Fruit fly (Drosophila melanogaster): ENCODE results near the gene Eip63E.

dm6 chr3L:3617252-3617651 lies 101.7 kb downstream of the Eip63E start:
- peak; percentile 71 for TF ChIP-seq CG11902 (GFP tag; optimal IDR thresholded peaks at IDR 0.05)
- TF ChIP-seq Gug (GFP tag; IDR thresholded peaks at IDR 0.05): peak; percentile 54; the same call in 1 of the 2 replicates
- TF ChIP-seq net (GFP tag; optimal IDR thresholded peaks at IDR 0.05): peak; percentile 76
- peak; percentile 80 for TF ChIP-seq Ets21C (GFP tag; optimal IDR thresholded peaks at IDR 0.05)
- TF ChIP-seq CG10669 (GFP tag; optimal IDR thresholded peaks at IDR 0.05): peak; percentile 78
- peak; percentile 80 for TF ChIP-seq CG1621 (tag; optimal IDR thresholded peaks at IDR 0.05)
- peak; percentile 59 for TF ChIP-seq Blimp-1 (GFP tag; optimal IDR thresholded peaks at IDR 0.05)
- peak; percentile 55 for TF ChIP-seq fkh (GFP tag; optimal IDR thresholded peaks at IDR 0.05)
- TF ChIP-seq Eip78C (GFP tag): peak; percentile 95
- TF ChIP-seq CG6276 (GFP tag; optimal IDR thresholded peaks at IDR 0.05): peak; percentile 38
- TF ChIP-seq pdm3 (GFP tag; optimal IDR thresholded peaks at IDR 0.05): peak; percentile 85
- TF ChIP-seq CG11294 (GFP tag; IDR thresholded peaks at IDR 0.05): peak; percentile 36; the same call in 1 of the 2 replicates
- TF ChIP-seq CG6792 (GFP tag; optimal IDR thresholded peaks at IDR 0.05): peak; percentile 82

Data from whole organism, prepupa.